Worm (Caenorhabditis elegans): ENCODE measurements around the gene Y76B12C.8.

The Y76B12C.8 gene

ce11 chrIV:1964057-1964456 lies 15.7 kb upstream of the Y76B12C.8 start:
- TF ChIP-seq tbx-7 (tag; optimal IDR thresholded peaks at IDR 0.05) (no peak), sox-4 (tag; optimal IDR thresholded peaks at IDR 0.05) (no peak), madf-2 (tag; optimal IDR thresholded peaks at IDR 0.05) (no peak), fkh-6 (tag; optimal IDR thresholded peaks at IDR 0.05) (no peak), ref-2 (tag; optimal IDR thresholded peaks at IDR 0.05) (no peak), F13H6.1 (tag; optimal IDR thresholded peaks at IDR 0.05) (no peak)

ce11 chrIV:1965135-1965534 lies 14.7 kb upstream of the Y76B12C.8 start, which contains the start of gene Y48A5A.1:
Gene Y48A5A.1 (plus strand): TSS chrIV:1965481.
- TF ChIP-seq ceh-34 (tag; optimal IDR thresholded peaks at IDR 0.05) (no peak), dmd-4 (tag; optimal IDR thresholded peaks at IDR 0.05; ENCODE audit: borderline replicate concordance) (no peak), nfya-1 (tag; optimal IDR thresholded peaks at IDR 0.05) (no peak), ceh-48 (tag; optimal IDR thresholded peaks at IDR 0.05) (peak; percentile 27), syd-9 (tag; optimal IDR thresholded peaks at IDR 0.05) (no peak), nhr-11 (tag; optimal IDR thresholded peaks at IDR 0.05) (no peak), mec-3 (tag; optimal IDR thresholded peaks at IDR 0.05; ENCODE audit: borderline replicate concordance) (no peak)

ce11 chrIV:1969353-1969752 lies 10.4 kb upstream of the Y76B12C.8 start, which contains the start of gene Y48A5A.3:
Gene Y48A5A.3 (plus strand): TSS chrIV:1969737.
- TF ChIP-seq hlh-6 (tag; optimal IDR thresholded peaks at IDR 0.05) (no peak), ceh-48 (tag; optimal IDR thresholded peaks at IDR 0.05) (peak; percentile 20)

- TF ChIP-seq che-1 (tag; optimal IDR thresholded peaks at IDR 0.05): no peak
- no peak for TF ChIP-seq dve-1 (tag; optimal IDR thresholded peaks at IDR 0.05)
- TF ChIP-seq elt-4 (tag; optimal IDR thresholded peaks at IDR 0.05): no peak
- TF ChIP-seq ceh-6 (GFP tag; optimal IDR thresholded peaks at IDR 0.05): no peak
- no peak for TF ChIP-seq tbx-7 (tag; optimal IDR thresholded peaks at IDR 0.05)
- TF ChIP-seq ref-2 (tag; optimal IDR thresholded peaks at IDR 0.05): no peak
- TF ChIP-seq fkh-10 (GFP tag; optimal IDR thresholded peaks at IDR 0.05): no peak
- no peak for TF ChIP-seq ets-4 (tag; optimal IDR thresholded peaks at IDR 0.05)
- TF ChIP-seq tbx-2 (tag; optimal IDR thresholded peaks at IDR 0.05): no peak
- TF ChIP-seq odd-2 (tag; optimal IDR thresholded peaks at IDR 0.05): no peak
- no peak for TF ChIP-seq hlh-13 (GFP tag; optimal IDR thresholded peaks at IDR 0.05)
- no peak for TF ChIP-seq fkh-6 (tag; optimal IDR thresholded peaks at IDR 0.05)
- no peak for TF ChIP-seq eyg-1 (tag; optimal IDR thresholded peaks at IDR 0.05)
- no peak for TF ChIP-seq nhr-232 (tag; optimal IDR thresholded peaks at IDR 0.05)
- TF ChIP-seq C38D4.7 (GFP tag; optimal IDR thresholded peaks at IDR 0.05): no peak
- no peak for TF ChIP-seq ztf-16 (tag; optimal IDR thresholded peaks at IDR 0.05)
Observed at ce11 chrIV:1970158-1970557, 9.6 kb upstream of the Y76B12C.8 start.

ce11 chrIV:1971078-1971477 lies 8.7 kb upstream of the Y76B12C.8 start:
- TF ChIP-seq ceh-2 (tag; optimal IDR thresholded peaks at IDR 0.05) (no peak), ceh-14 (tag; optimal IDR thresholded peaks at IDR 0.05) (no peak), pag-3 (tag; optimal IDR thresholded peaks at IDR 0.05; ENCODE audit: borderline replicate concordance) (no peak), nhr-11 (tag; optimal IDR thresholded peaks at IDR 0.05) (no peak), unc-55 (GFP tag; optimal IDR thresholded peaks at IDR 0.05) (no peak), pha-4 (tag; optimal IDR thresholded peaks at IDR 0.05) (no peak), ceh-30 (tag; optimal IDR thresholded peaks at IDR 0.05) (no peak), nfya-1 (tag; optimal IDR thresholded peaks at IDR 0.05) (no peak), unc-86 (tag; optimal IDR thresholded peaks at IDR 0.05) (no peak), ceh-45 (GFP tag; IDR thresholded peaks at IDR 0.05) (no peak), odd-2 (tag; optimal IDR thresholded peaks at IDR 0.05) (no peak), pqm-1 (tag; optimal IDR thresholded peaks at IDR 0.05) (no peak)
